Worm (Caenorhabditis elegans) whole organism, L1 larva: ENCODE data around the gene sre-53.

Source experiments
- C04F5.9 ChIP-seq: sonication (generic microtip); optimal IDR thresholded peaks from 2 replicates; lab custom pipeline; 2016; ENCODE audit warnings: missing genetic modification characterization, missing compliant biosample characterization
- C16A3.4 ChIP-seq: fragments of 150-350 bp; optimal IDR thresholded peaks from 2 replicates; lab custom pipeline; 2014; ENCODE audit warnings: missing biosample characterization, missing genetic modification characterization
- aha-1 ChIP-seq: fragments of 150-350 bp; optimal IDR thresholded peaks from 2 replicates; lab custom pipeline; 2014; ENCODE audit warnings: missing biosample characterization, missing genetic modification characterization
- aly-2 ChIP-seq: fragments of 150-350 bp; optimal IDR thresholded peaks from 2 replicates; lab custom pipeline; 2014; ENCODE audit warnings: missing biosample characterization, missing genetic modification characterization
- blmp-1 ChIP-seq: fragments of 150-350 bp; optimal IDR thresholded peaks from 2 replicates; lab custom pipeline; 2014; ENCODE audit warnings: missing biosample characterization, missing genetic modification characterization
- ceh-63 ChIP-seq: fragments of 200-800 bp; sonication (Bioruptor generic); optimal IDR thresholded peaks from 2 replicates; lab custom pipeline; 2018; ENCODE audit warnings: mild to moderate bottlenecking, missing genetic modification characterization, missing compliant biosample characterization
- ceh-8 ChIP-seq: fragments of 200-800 bp; sonication (Bioruptor generic); optimal IDR thresholded peaks from 2 replicates; lab custom pipeline; 2018; ENCODE audit warnings: mild to moderate bottlenecking, missing genetic modification characterization, moderate library complexity, missing compliant biosample characterization
- ceh-82 ChIP-seq, 3 experiments: fragments of 150-350 bp in 1 of 3; sonication (generic microtip) in 2 of 3; optimal IDR thresholded peaks; 2 replicates each; lab custom pipeline; 2014 to 2017; ENCODE audit warnings: missing biosample characterization in 3 of 3, missing genetic modification characterization in 3 of 3
- dpl-1 ChIP-seq, 3 experiments: fragments of 150-350 bp in 2 of 3; sonication (generic microtip) in 1 of 3; optimal IDR thresholded peaks; 2 replicates each; lab custom pipeline; 2014 to 2017; ENCODE audit warnings: missing biosample characterization in 3 of 3, missing genetic modification characterization in 3 of 3, missing genetic modification reagents in 3 of 3
- dsc-1 ChIP-seq: sonication (generic microtip); optimal IDR thresholded peaks from 2 replicates; lab custom pipeline; 2016; ENCODE audit warnings: mild to moderate bottlenecking, missing genetic modification characterization, missing compliant biosample characterization
- efl-3 ChIP-seq: fragments of 200-800 bp; sonication (Bioruptor generic); optimal IDR thresholded peaks from 2 replicates; lab custom pipeline; 2018; ENCODE audit warnings: mild to moderate bottlenecking, missing genetic modification characterization, missing compliant biosample characterization
- elt-2 ChIP-seq: sonication (generic microtip); optimal IDR thresholded peaks from 2 replicates; lab custom pipeline; 2016; ENCODE audit warnings: missing genetic modification characterization, mild to moderate bottlenecking, inconsistent platforms, missing compliant biosample characterization, missing genetic modification reagents
- elt-3 ChIP-seq, 6 experiments: fragments of 150-350 bp in 1 of 6; sonication (generic microtip); optimal IDR thresholded peaks; 2 replicates each; lab custom pipeline; 2017 to 2018; ENCODE audit warnings: missing biosample characterization in 6 of 6, missing genetic modification characterization in 6 of 6, inconsistent platforms in 1 of 6
- fkh-8 ChIP-seq: sonication (generic microtip); optimal IDR thresholded peaks from 2 replicates; lab custom pipeline; 2016; ENCODE audit warnings: mild to moderate bottlenecking, missing genetic modification characterization, missing compliant biosample characterization
- fos-1 ChIP-seq: fragments of 150-350 bp; optimal IDR thresholded peaks from 2 replicates; lab custom pipeline; 2014; ENCODE audit warnings: missing biosample characterization, missing genetic modification characterization
- hpl-2 ChIP-seq: fragments of 150-350 bp; optimal IDR thresholded peaks from 2 replicates; lab custom pipeline; 2014; ENCODE audit warnings: missing biosample characterization, missing genetic modification reagents, missing genetic modification characterization
- jun-1 ChIP-seq: fragments of 150-350 bp; optimal IDR thresholded peaks from 2 replicates; lab custom pipeline; 2014; ENCODE audit warnings: missing biosample characterization, missing genetic modification reagents, missing genetic modification characterization
- lin-14 ChIP-seq: fragments of 200-800 bp; sonication (Bioruptor generic); optimal IDR thresholded peaks from 2 replicates; lab custom pipeline; 2018; ENCODE audit warnings: mild to moderate bottlenecking, missing genetic modification characterization, moderate library complexity, missing compliant biosample characterization
- lin-35 ChIP-seq, 2 experiments: fragments of 150-350 bp; optimal IDR thresholded peaks; 2 replicates each; lab custom pipeline; 2014; ENCODE audit warnings: missing biosample characterization in 2 of 2, missing genetic modification characterization in 2 of 2, missing genetic modification reagents in 2 of 2
- lsy-2 ChIP-seq, 2 experiments: fragments of 150-350 bp; optimal IDR thresholded peaks; 2 replicates each; lab custom pipeline; 2014; ENCODE audit warnings: missing biosample characterization in 2 of 2, missing genetic modification characterization in 2 of 2
- mab-9 ChIP-seq: fragments of 200-800 bp; sonication (Bioruptor generic); IDR thresholded peaks from 2 replicates; pipeline ENCODE4 v1.3.6; 2022; ENCODE audit warnings: missing genetic modification reagents, missing genetic modification characterization, missing compliant biosample characterization
- mdl-1 ChIP-seq, 2 experiments: fragments of 150-350 bp; optimal IDR thresholded peaks; 2 replicates each; lab custom pipeline; 2014 to 2017; ENCODE audit warnings: missing biosample characterization in 2 of 2, missing genetic modification characterization in 2 of 2, inconsistent platforms in 1 of 2
- mep-1 ChIP-seq: fragments of 150-350 bp; optimal IDR thresholded peaks from 2 replicates; lab custom pipeline; 2014; ENCODE audit warnings: missing biosample characterization, missing genetic modification characterization
- nhr-12 ChIP-seq: sonication (generic microtip); optimal IDR thresholded peaks from 2 replicates; lab custom pipeline; 2017; ENCODE audit warnings: missing biosample characterization, missing genetic modification characterization
- nhr-19 ChIP-seq: fragments of 200-800 bp; sonication (Bioruptor generic); conservative IDR thresholded peaks from 2 replicates; pipeline ENCODE4 v1.3.6; 2022; ENCODE audit warnings: missing genetic modification characterization, missing compliant biosample characterization
- nhr-20 ChIP-seq: sonication (generic microtip); optimal IDR thresholded peaks from 2 replicates; lab custom pipeline; 2016; ENCODE audit warnings: mild to moderate bottlenecking, missing genetic modification characterization, missing compliant biosample characterization
- nhr-71 ChIP-seq: sonication (generic microtip); optimal IDR thresholded peaks from 2 replicates; lab custom pipeline; 2016; ENCODE audit warnings: mild to moderate bottlenecking, missing genetic modification characterization, moderate library complexity, missing compliant biosample characterization
- nhr-77 ChIP-seq: fragments of 150-350 bp; optimal IDR thresholded peaks from 2 replicates; lab custom pipeline; 2014; ENCODE audit warnings: missing biosample characterization, missing genetic modification characterization
- nhr-85 ChIP-seq: sonication (generic microtip); peaks from one replicate; lab custom pipeline; 2016; ENCODE audit warnings: missing genetic modification characterization, inconsistent platforms, missing compliant biosample characterization
- pqm-1 ChIP-seq: sonication (generic microtip); optimal IDR thresholded peaks from 3 replicates; lab custom pipeline; 2017; ENCODE audit warnings: missing biosample characterization, missing genetic modification characterization
- rnt-1 ChIP-seq: sonication (generic microtip); optimal IDR thresholded peaks from 2 replicates; lab custom pipeline; 2016; ENCODE audit warnings: mild to moderate bottlenecking, missing genetic modification characterization, moderate library complexity, missing compliant biosample characterization
- snu-23 ChIP-seq: sonication (generic microtip); optimal IDR thresholded peaks from 2 replicates; lab custom pipeline; 2016; ENCODE audit warnings: missing genetic modification characterization, missing compliant biosample characterization
- sox-4 ChIP-seq: sonication (generic microtip); optimal IDR thresholded peaks from 2 replicates; lab custom pipeline; 2016; ENCODE audit warnings: missing genetic modification characterization, missing compliant biosample characterization
- sptf-1 ChIP-seq: fragments of 150-350 bp; optimal IDR thresholded peaks from 2 replicates; lab custom pipeline; 2014; ENCODE audit warnings: missing biosample characterization, missing genetic modification characterization
- sup-37 ChIP-seq: fragments of 200-800 bp; sonication (Bioruptor generic); optimal IDR thresholded peaks from 2 replicates; lab custom pipeline; 2018; ENCODE audit warnings: mild to moderate bottlenecking, missing genetic modification characterization, missing compliant biosample characterization
- unc-130 ChIP-seq: fragments of 150-350 bp; optimal IDR thresholded peaks from 2 replicates; lab custom pipeline; 2017; ENCODE audit warnings: missing biosample characterization, missing genetic modification characterization, inconsistent platforms
- unc-30 ChIP-seq: sonication (generic microtip); optimal IDR thresholded peaks from 2 replicates; lab custom pipeline; 2017; ENCODE audit warnings: missing biosample characterization, missing genetic modification characterization
- unc-62 ChIP-seq: fragments of 150-350 bp; optimal IDR thresholded peaks from 2 replicates; lab custom pipeline; 2014; ENCODE audit warnings: missing biosample characterization, missing genetic modification reagents, missing genetic modification characterization
- unc-98 ChIP-seq: fragments of 200-800 bp; sonication (Bioruptor generic); IDR thresholded peaks from 2 replicates; pipeline ENCODE4 v1.3.6; 2022; ENCODE audit warnings: missing genetic modification characterization, missing compliant biosample characterization
- ztf-4 ChIP-seq: fragments of 150-350 bp; optimal IDR thresholded peaks from 2 replicates; lab custom pipeline; 2014; ENCODE audit warnings: missing biosample characterization, missing genetic modification characterization

sre-53 gene

DNA sequence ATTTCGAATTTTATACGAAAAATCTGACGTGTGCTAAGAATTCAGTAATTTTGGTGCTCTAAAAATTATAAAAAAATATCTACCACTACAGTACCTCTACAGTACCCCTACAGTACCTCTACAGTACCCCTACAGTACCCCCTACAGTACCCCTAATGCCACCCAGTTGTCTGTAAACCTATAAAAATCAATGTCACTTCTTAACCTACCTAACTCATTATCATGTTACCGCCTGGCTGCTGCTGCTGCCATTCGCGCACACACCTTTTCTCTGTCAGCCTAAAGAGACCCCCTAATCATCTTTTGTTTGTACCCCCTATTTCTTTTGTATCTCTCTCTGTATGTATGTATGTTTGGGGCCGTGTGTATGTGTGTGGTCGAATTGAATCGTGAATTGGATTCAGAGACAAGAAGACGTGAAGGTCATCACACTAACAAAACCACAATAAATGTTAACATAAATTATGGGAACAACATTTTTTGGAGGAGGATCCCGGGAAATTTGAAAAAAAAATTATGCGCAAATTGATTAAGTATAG is 27.6 kb upstream of the sre-53 start:
- TF ChIP-seq nhr-12 (tag; lab: Kevin White, UChicago): no peak
- TF ChIP-seq mep-1 (tag; lab: Kevin White, UChicago): peak; percentile 34
- peak in 1 of 2 experiments; percentile 72 for TF ChIP-seq lsy-2 (tag; optimal IDR thresholded peaks at IDR 0.05; lab: Kevin White, UChicago)
- TF ChIP-seq nhr-20 (tag; lab: Kevin White, UChicago): peak; percentile 13
- no peak for TF ChIP-seq sptf-1 (tag; lab: Kevin White, UChicago)
- peak in 1 of 6 experiments; percentile 24 for TF ChIP-seq elt-3 (tag; optimal IDR thresholded peaks at IDR 0.05; lab: Kevin White, UChicago)
- peak in 1 of 3 experiments; percentile 1 for TF ChIP-seq ceh-82 (tag; optimal IDR thresholded peaks at IDR 0.05; lab: Kevin White, UChicago)
- no peak for TF ChIP-seq ceh-63 (GFP tag; lab: Kevin White, UChicago)
- peak; percentile 40 for TF ChIP-seq snu-23 (GFP tag; lab: Kevin White, UChicago)
- peak; percentile 25 for TF ChIP-seq nhr-71
- no peak for TF ChIP-seq fos-1 (tag; lab: Kevin White, UChicago)
- TF ChIP-seq nhr-85: peak; percentile 83
- TF ChIP-seq lin-35 (GFP tag; optimal IDR thresholded peaks at IDR 0.05; lab: Kevin White, UChicago): peak in 1 of 2 experiments; percentile 17
- TF ChIP-seq lin-14 (GFP tag; lab: Kevin White, UChicago): peak; percentile 54
- TF ChIP-seq blmp-1 (tag; lab: Kevin White, UChicago): peak; percentile 12

DNA sequence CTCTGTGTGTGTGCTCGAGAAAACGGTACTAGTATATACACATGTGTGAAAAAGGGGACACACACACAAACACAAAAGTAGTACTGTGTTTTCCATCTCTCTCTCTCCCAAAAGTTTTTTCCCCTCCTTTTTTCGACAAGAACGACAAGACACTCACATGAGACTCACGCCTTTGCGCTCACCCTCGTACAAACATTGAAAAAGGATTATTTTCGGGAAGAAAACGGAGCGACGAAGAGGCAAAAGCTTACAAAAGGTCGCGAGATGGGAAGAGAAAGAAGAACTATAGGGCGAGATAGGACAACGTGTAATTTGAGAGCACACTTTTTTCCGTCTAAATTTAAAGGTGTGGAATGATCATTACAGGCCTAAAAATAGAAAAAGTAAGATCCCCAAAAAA is 26.7 kb upstream of the sre-53 start:
- TF ChIP-seq aly-2 (tag; lab: Kevin White, UChicago): no peak
- TF ChIP-seq ztf-4 (tag; lab: Kevin White, UChicago): no peak
- no peak for TF ChIP-seq nhr-71
- TF ChIP-seq nhr-77 (tag; lab: Kevin White, UChicago): peak; percentile 44
- no peak for TF ChIP-seq unc-62
- no peak for TF ChIP-seq rnt-1
- peak; percentile 37 for TF ChIP-seq lin-14 (GFP tag; lab: Kevin White, UChicago)
- no peak for TF ChIP-seq mdl-1 (tag; optimal IDR thresholded peaks at IDR 0.05; lab: Kevin White, UChicago)
- TF ChIP-seq ceh-8: no peak
- TF ChIP-seq lin-35 (GFP tag; optimal IDR thresholded peaks at IDR 0.05; lab: Kevin White, UChicago): peak in 1 of 2 experiments; percentile 33
- no peak for TF ChIP-seq hpl-2 (GFP tag; lab: Kevin White, UChicago)
- TF ChIP-seq ceh-82 (tag; optimal IDR thresholded peaks at IDR 0.05; lab: Kevin White, UChicago): no peak
- TF ChIP-seq mab-9: no peak
- no peak for TF ChIP-seq unc-130 (tag; lab: Kevin White, UChicago)
- TF ChIP-seq sox-4 (tag; lab: Kevin White, UChicago): no peak
- no peak for TF ChIP-seq elt-2 (tag; lab: Kevin White, UChicago)
- no peak for TF ChIP-seq unc-98 (GFP tag; lab: Robert Waterston, UW)
- no peak for TF ChIP-seq nhr-19 (GFP tag; lab: Robert Waterston, UW)
- no peak for TF ChIP-seq C16A3.4
- TF ChIP-seq unc-30 (tag; lab: Kevin White, UChicago): no peak
- no peak for TF ChIP-seq aha-1
- no peak for TF ChIP-seq fkh-8 (tag; lab: Kevin White, UChicago)
- TF ChIP-seq nhr-20 (tag; lab: Kevin White, UChicago): peak; percentile 7
- TF ChIP-seq sup-37 (GFP tag; lab: Kevin White, UChicago): peak; percentile 39
- no peak for TF ChIP-seq C04F5.9 (tag; lab: Kevin White, UChicago)
- TF ChIP-seq pqm-1: no peak
- TF ChIP-seq dsc-1: no peak
- no peak for TF ChIP-seq dpl-1 (GFP tag; optimal IDR thresholded peaks at IDR 0.05; lab: Kevin White, UChicago)
- TF ChIP-seq, all 84 proteins: peak for 5

- TF ChIP-seq jun-1 (no peak), dsc-1 (no peak), lin-14 (GFP tag; lab: Kevin White, UChicago) (peak; percentile 14), efl-3 (GFP tag; lab: Kevin White, UChicago) (no peak)
These were observed 25.8 kb upstream of the sre-53 start for ce11 chrII:12348957-12349356.
